Worm (Caenorhabditis elegans) whole organism, L1 larva: ENCODE results near the gene srh-186.

Experiments used
- C04F5.9 ChIP-seq: sonication (generic microtip); optimal IDR thresholded peaks from 2 replicates; lab custom pipeline; 2016; ENCODE audit warnings: missing genetic modification characterization, missing compliant biosample characterization
- C34B4.2 ChIP-seq: sonication (generic microtip); optimal IDR thresholded peaks from 2 replicates; lab custom pipeline; 2017; ENCODE audit warnings: mild to moderate bottlenecking, missing genetic modification characterization, missing compliant biosample characterization
- F16B12.6 ChIP-seq: fragments of 150-350 bp; optimal IDR thresholded peaks from 2 replicates; lab custom pipeline; 2014; ENCODE audit warnings: missing biosample characterization, missing genetic modification characterization
- Y116A8C.19 ChIP-seq: sonication (generic microtip); optimal IDR thresholded peaks from 2 replicates; lab custom pipeline; 2016; ENCODE audit warnings: missing compliant biosample characterization, missing genetic modification characterization, borderline replicate concordance
- aly-2 ChIP-seq: fragments of 150-350 bp; optimal IDR thresholded peaks from 2 replicates; lab custom pipeline; 2014; ENCODE audit warnings: missing biosample characterization, missing genetic modification characterization
- blmp-1 ChIP-seq: fragments of 150-350 bp; optimal IDR thresholded peaks from 2 replicates; lab custom pipeline; 2014; ENCODE audit warnings: missing biosample characterization, missing genetic modification characterization
- ceh-8 ChIP-seq: fragments of 200-800 bp; sonication (Bioruptor generic); optimal IDR thresholded peaks from 2 replicates; lab custom pipeline; 2018; ENCODE audit warnings: mild to moderate bottlenecking, missing genetic modification characterization, moderate library complexity, missing compliant biosample characterization
- ceh-82 ChIP-seq, 3 experiments: fragments of 150-350 bp in 1 of 3; sonication (generic microtip) in 2 of 3; optimal IDR thresholded peaks; 2 replicates each; lab custom pipeline; 2014 to 2017; ENCODE audit warnings: missing biosample characterization in 3 of 3, missing genetic modification characterization in 3 of 3
- ces-1 ChIP-seq: fragments of 150-350 bp; optimal IDR thresholded peaks from 2 replicates; lab custom pipeline; 2014; ENCODE audit warnings: missing biosample characterization, missing genetic modification reagents, missing genetic modification characterization
- dpl-1 ChIP-seq, 3 experiments: fragments of 150-350 bp in 2 of 3; sonication (generic microtip) in 1 of 3; optimal IDR thresholded peaks; 2 replicates each; lab custom pipeline; 2014 to 2017; ENCODE audit warnings: missing biosample characterization in 3 of 3, missing genetic modification characterization in 3 of 3, missing genetic modification reagents in 3 of 3
- efl-1 ChIP-seq, 4 experiments: fragments of 150-350 bp; optimal IDR thresholded peaks in 3 of 4; peaks in 1 of 4; 1 replicate in 1 of 4; 2 replicates in 3 of 4; lab custom pipeline; 2014; ENCODE audit warnings: missing biosample characterization in 2 of 4, missing genetic modification characterization in 2 of 4, missing genetic modification reagents in 2 of 4
- egl-27 ChIP-seq, 2 experiments: fragments of 150-350 bp in 1 of 2; sonication (generic microtip); optimal IDR thresholded peaks; 3 replicates each; lab custom pipeline; 2017 to 2018; ENCODE audit warnings: missing biosample characterization in 2 of 2, missing genetic modification characterization in 2 of 2, missing genetic modification reagents in 2 of 2
- elt-2 ChIP-seq: sonication (generic microtip); optimal IDR thresholded peaks from 2 replicates; lab custom pipeline; 2016; ENCODE audit warnings: missing genetic modification characterization, mild to moderate bottlenecking, inconsistent platforms, missing compliant biosample characterization, missing genetic modification reagents
- elt-3 ChIP-seq, 6 experiments: fragments of 150-350 bp in 1 of 6; sonication (generic microtip); optimal IDR thresholded peaks; 2 replicates each; lab custom pipeline; 2017 to 2018; ENCODE audit warnings: missing biosample characterization in 6 of 6, missing genetic modification characterization in 6 of 6, inconsistent platforms in 1 of 6
- fkh-4 ChIP-seq: sonication (generic microtip); optimal IDR thresholded peaks from 2 replicates; lab custom pipeline; 2016; ENCODE audit warnings: missing compliant biosample characterization, missing genetic modification characterization, borderline replicate concordance
- irx-1 ChIP-seq: sonication (generic microtip); optimal IDR thresholded peaks from 2 replicates; lab custom pipeline; 2016; ENCODE audit warnings: missing genetic modification characterization, missing compliant biosample characterization
- jun-1 ChIP-seq: fragments of 150-350 bp; optimal IDR thresholded peaks from 2 replicates; lab custom pipeline; 2014; ENCODE audit warnings: missing biosample characterization, missing genetic modification reagents, missing genetic modification characterization
- lin-13 ChIP-seq: fragments of 150-350 bp; optimal IDR thresholded peaks from 2 replicates; lab custom pipeline; 2014; ENCODE audit warnings: missing biosample characterization, missing genetic modification reagents, missing genetic modification characterization
- lin-14 ChIP-seq: fragments of 200-800 bp; sonication (Bioruptor generic); optimal IDR thresholded peaks from 2 replicates; lab custom pipeline; 2018; ENCODE audit warnings: mild to moderate bottlenecking, missing genetic modification characterization, moderate library complexity, missing compliant biosample characterization
- lin-39 ChIP-seq: fragments of 150-350 bp; optimal IDR thresholded peaks from 2 replicates; lab custom pipeline; 2014; ENCODE audit warnings: missing biosample characterization, missing genetic modification reagents, missing genetic modification characterization
- mab-9 ChIP-seq: fragments of 200-800 bp; sonication (Bioruptor generic); IDR thresholded peaks from 2 replicates; pipeline ENCODE4 v1.3.6; 2022; ENCODE audit warnings: missing genetic modification reagents, missing genetic modification characterization, missing compliant biosample characterization
- mef-2 ChIP-seq: fragments of 150-350 bp; optimal IDR thresholded peaks from 2 replicates; lab custom pipeline; 2014; ENCODE audit warnings: missing biosample characterization, missing genetic modification characterization
- nhr-20 ChIP-seq: sonication (generic microtip); optimal IDR thresholded peaks from 2 replicates; lab custom pipeline; 2016; ENCODE audit warnings: mild to moderate bottlenecking, missing genetic modification characterization, missing compliant biosample characterization
- nhr-237 ChIP-seq: fragments of 150-350 bp; optimal IDR thresholded peaks from 2 replicates; lab custom pipeline; 2014; ENCODE audit warnings: missing biosample characterization, missing genetic modification characterization
- nhr-77 ChIP-seq: fragments of 150-350 bp; optimal IDR thresholded peaks from 2 replicates; lab custom pipeline; 2014; ENCODE audit warnings: missing biosample characterization, missing genetic modification characterization
- tlp-1 ChIP-seq: fragments of 150-350 bp; optimal IDR thresholded peaks from 2 replicates; lab custom pipeline; 2014; ENCODE audit warnings: missing biosample characterization, missing genetic modification characterization
- unc-30 ChIP-seq: sonication (generic microtip); optimal IDR thresholded peaks from 2 replicates; lab custom pipeline; 2017; ENCODE audit warnings: missing biosample characterization, missing genetic modification characterization
- unc-62 ChIP-seq: fragments of 150-350 bp; optimal IDR thresholded peaks from 2 replicates; lab custom pipeline; 2014; ENCODE audit warnings: missing biosample characterization, missing genetic modification reagents, missing genetic modification characterization
- unc-86 ChIP-seq: sonication (generic microtip); optimal IDR thresholded peaks from 2 replicates; lab custom pipeline; 2016; ENCODE audit warnings: missing genetic modification characterization, missing compliant biosample characterization
- zag-1 ChIP-seq: fragments of 150-350 bp; optimal IDR thresholded peaks from 2 replicates; lab custom pipeline; 2014; ENCODE audit warnings: missing biosample characterization, missing genetic modification characterization
- zip-4 ChIP-seq: fragments of 200-800 bp; sonication (Bioruptor generic); optimal IDR thresholded peaks from 2 replicates; lab custom pipeline; 2018; ENCODE audit warnings: mild to moderate bottlenecking, missing genetic modification characterization, moderate library complexity, missing compliant biosample characterization
- ztf-11 ChIP-seq, 2 experiments: sonication (generic microtip); optimal IDR thresholded peaks; 2 replicates each; lab custom pipeline; 2016 to 2017; ENCODE audit warnings: missing genetic modification characterization in 2 of 2, missing biosample characterization in 1 of 2, missing compliant biosample characterization in 1 of 2
- ztf-4 ChIP-seq: fragments of 150-350 bp; optimal IDR thresholded peaks from 2 replicates; lab custom pipeline; 2014; ENCODE audit warnings: missing biosample characterization, missing genetic modification characterization

The srh-186 gene

DNA sequence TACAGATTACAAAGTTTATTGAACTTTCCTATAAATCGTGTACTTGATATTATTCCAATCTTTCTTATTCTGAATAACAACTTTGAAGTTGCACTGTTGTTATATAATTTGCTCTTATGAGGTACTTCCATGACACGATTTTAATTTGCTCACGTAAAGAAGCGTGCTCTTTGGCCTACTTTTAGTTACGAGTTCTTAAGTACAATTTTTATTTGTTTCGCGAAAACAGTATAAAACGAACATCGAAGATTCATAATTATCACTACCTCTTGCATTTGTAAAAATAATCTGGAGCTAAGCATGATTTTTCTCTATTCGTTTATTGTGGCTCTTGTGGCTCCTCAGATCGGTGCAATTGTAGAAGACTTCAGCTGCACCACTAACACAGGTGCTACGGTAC is 41.9 kb upstream of the srh-186 start, which contains the start of gene F35E8.7:
Gene F35E8.7 (plus strand): TSS at position 301 of the 400 bp plus-strand sequence.
- TF ChIP-seq zag-1 (tag; lab: Kevin White, UChicago): no peak
- no peak for TF ChIP-seq ceh-82 (tag; optimal IDR thresholded peaks at IDR 0.05; lab: Kevin White, UChicago)
- no peak for TF ChIP-seq aly-2 (tag; lab: Kevin White, UChicago)

DNA sequence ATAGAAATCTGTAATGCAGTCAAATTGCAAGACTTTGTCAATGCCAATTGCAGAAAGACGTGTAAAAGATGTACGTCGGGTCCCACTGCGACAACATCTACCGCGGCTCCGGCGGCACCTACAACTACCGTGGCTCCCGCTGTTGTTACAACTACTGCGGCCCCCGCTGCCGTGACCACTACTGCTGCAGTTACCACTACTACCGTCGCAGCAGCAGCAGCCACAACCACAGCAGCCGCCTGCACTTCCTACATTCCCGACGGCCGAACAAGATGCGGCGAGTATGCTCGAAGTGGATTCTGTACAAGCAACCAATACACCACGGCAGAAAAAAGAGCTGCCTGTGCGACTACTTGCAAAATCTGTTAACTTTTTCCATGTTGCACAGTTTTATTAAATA is 40.8 kb upstream of the srh-186 start:
- TF ChIP-seq C34B4.2 (tag; lab: Kevin White, UChicago) (no peak), elt-3 (tag; optimal IDR thresholded peaks at IDR 0.05; lab: Kevin White, UChicago) (no peak), nhr-20 (tag; lab: Kevin White, UChicago) (no peak), nhr-77 (tag; lab: Kevin White, UChicago) (no peak), lin-14 (GFP tag; lab: Kevin White, UChicago) (no peak), unc-62 (GFP tag; lab: Kevin White, UChicago) (no peak), egl-27 (tag; optimal IDR thresholded peaks at IDR 0.05; lab: Kevin White, UChicago) (no peak), lin-39 (tag; lab: Kevin White, UChicago) (no peak)
- TF ChIP-seq, all 84 proteins: peak for 0

DNA sequence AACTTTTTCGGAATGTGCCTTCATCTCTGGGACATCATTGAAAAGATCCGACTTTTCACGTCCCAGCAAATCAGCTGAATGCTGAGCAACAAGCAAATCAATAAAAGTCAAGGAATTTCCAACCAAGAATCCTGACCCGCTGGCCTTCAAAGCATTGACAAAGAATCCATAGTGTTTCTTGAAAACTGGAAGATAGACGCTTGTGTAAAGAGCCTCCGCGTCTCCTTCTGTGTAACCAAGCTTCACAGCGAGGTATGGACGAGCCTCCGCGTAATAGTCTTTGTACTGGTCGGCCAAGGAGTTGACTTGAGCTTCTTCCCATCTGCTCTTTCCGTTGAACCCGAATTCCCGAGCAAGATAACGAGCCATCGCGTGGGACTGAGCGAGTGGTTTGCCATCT is 40.3 kb upstream of the srh-186 start:
- TF ChIP-seq C04F5.9 (tag; lab: Kevin White, UChicago): no peak

DNA sequence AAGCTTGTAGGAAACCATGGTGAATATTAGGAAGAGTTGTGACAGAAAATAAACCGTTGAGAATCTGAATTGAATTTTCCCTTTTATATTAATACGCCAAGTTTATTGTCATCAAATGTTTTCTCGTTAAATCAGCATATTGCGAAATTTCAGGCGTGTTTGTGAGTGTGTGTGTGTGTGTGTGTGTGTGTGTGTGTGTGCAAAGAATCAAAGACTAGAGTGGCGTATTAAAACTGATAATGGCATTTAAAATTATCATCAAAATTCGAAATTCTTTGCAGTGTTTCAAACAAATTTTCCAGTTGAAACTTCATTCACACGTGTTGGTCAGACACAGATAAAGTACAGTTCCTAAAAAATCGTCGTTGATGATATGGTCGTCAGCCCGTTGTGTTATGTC is 39.7 kb upstream of the srh-186 start, which contains the start of gene gst-38:
Gene gst-38 (minus strand): TSS at position 152 of the 400 bp plus-strand sequence.
- TF ChIP-seq ces-1 (GFP tag; lab: Kevin White, UChicago) (no peak), dpl-1 (GFP tag; optimal IDR thresholded peaks at IDR 0.05; lab: Kevin White, UChicago) (no peak), elt-2 (tag; lab: Kevin White, UChicago) (peak; percentile 85), ceh-8 (GFP tag; lab: Kevin White, UChicago) (no peak), zag-1 (tag; lab: Kevin White, UChicago) (no peak), jun-1 (no peak), F16B12.6 (no peak), Y116A8C.19 (tag; lab: Kevin White, UChicago) (no peak), efl-1 (optimal IDR thresholded peaks at IDR 0.05; lab: Kevin White, UChicago) (no peak), efl-1 (GFP tag; optimal IDR thresholded peaks at IDR 0.05 in 1 of 2; lab: Kevin White, UChicago) (no peak)

DNA sequence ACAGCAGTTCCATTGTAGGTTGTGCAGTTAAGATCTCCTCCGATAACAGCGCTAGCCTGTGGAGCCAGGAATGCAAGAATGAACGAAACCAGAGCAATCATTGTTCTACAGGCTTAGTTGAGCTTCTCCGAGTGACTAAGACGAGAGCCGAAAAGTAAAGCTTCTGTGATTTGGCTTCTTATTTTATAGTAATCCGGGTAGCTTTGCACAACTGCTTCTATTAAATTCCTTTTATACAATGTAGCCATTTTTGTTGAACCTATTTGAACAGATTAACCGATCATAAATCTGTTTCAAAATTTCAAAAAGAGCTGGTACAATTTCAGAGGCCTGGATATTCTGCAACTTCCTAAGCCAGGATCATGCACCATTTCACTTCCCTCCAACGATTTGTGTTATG is 38.1 kb upstream of the srh-186 start, which contains the start of gene F35E8.9:
Gene F35E8.9 (minus strand): TSS at position 101 of the 400 bp plus-strand sequence.
- no peak for TF ChIP-seq ztf-4
- TF ChIP-seq irx-1: no peak
- TF ChIP-seq Y116A8C.19 (tag; lab: Kevin White, UChicago): no peak
- TF ChIP-seq zip-4 (GFP tag; lab: Kevin White, UChicago): no peak

DNA sequence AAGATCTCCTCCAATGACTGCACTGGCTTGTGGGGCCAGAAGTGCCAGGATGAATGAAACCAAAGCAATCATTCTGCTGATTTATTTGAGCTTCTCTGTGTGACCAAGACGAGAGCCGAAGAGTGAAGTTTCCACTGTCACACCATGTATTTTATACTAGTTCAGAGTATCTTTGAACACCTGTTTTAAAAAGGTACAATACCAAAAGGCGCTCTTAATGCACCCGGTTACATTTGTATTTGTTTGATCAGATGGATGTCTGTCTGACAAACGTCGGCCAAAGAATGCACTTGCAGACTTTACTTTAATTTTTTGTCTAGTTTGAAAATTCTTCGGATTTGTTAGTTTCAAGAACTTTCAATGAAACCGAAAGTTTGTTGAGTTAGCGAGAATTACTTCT is 35.3 kb upstream of the srh-186 start, which contains the start of gene F35E8.10:
Gene F35E8.10 (minus strand): TSS at position 101 of the 400 bp plus-strand sequence.
- TF ChIP-seq lin-13 (no peak), nhr-237 (tag; lab: Kevin White, UChicago) (no peak), zag-1 (tag; lab: Kevin White, UChicago) (no peak), Y116A8C.19 (tag; lab: Kevin White, UChicago) (no peak), fkh-4 (tag; lab: Kevin White, UChicago) (no peak), nhr-77 (tag; lab: Kevin White, UChicago) (no peak), mef-2 (no peak), unc-86 (tag; lab: Kevin White, UChicago) (no peak), tlp-1 (tag; lab: Kevin White, UChicago) (no peak), zip-4 (GFP tag; lab: Kevin White, UChicago) (no peak), blmp-1 (no peak), elt-3 (tag; optimal IDR thresholded peaks at IDR 0.05; lab: Kevin White, UChicago) (no peak), unc-30 (no peak), mab-9 (no peak), ztf-11 (tag; optimal IDR thresholded peaks at IDR 0.05; lab: Kevin White, UChicago) (no peak)
- TF ChIP-seq, all 84 proteins: peak for 0
